Fruit fly (Drosophila melanogaster): Measurements from ENCODE around the gene CG9698.

The CG9698 gene

dm6 chr3R:30536919-30537318 is 22.3 kb downstream of the CG9698 start:
- TF ChIP-seq Fer1 (GFP tag; optimal IDR thresholded peaks at IDR 0.05): peak; percentile 54
- TF ChIP-seq so (GFP tag; IDR thresholded peaks at IDR 0.05): no peak
- no peak for TF ChIP-seq GATAe (GFP tag; conservative IDR thresholded peaks at IDR 0.05)
- TF ChIP-seq fd3F (GFP tag; optimal IDR thresholded peaks at IDR 0.05): peak; percentile 23
- peak; percentile 24 for TF ChIP-seq schlank (tag; optimal IDR thresholded peaks at IDR 0.05)
- TF ChIP-seq tgo (GFP tag; IDR thresholded peaks at IDR 0.05): no peak
- TF ChIP-seq CG7839 (tag; optimal IDR thresholded peaks at IDR 0.05): no peak
- 0 out of 2 replicates have a peak, but pooled peaks have one; percentile 10 for TF ChIP-seq Atf6 (GFP tag; IDR thresholded peaks at IDR 0.05)
- TF ChIP-seq pan (optimal IDR thresholded peaks at IDR 0.05): no peak
- no peak for TF ChIP-seq pan (GFP tag; optimal IDR thresholded peaks at IDR 0.05 in 1 of 2, IDR thresholded peaks at IDR 0.05 in 1 of 2)
- TF ChIP-seq Asciz (GFP tag; optimal IDR thresholded peaks at IDR 0.05): no peak
- no peak for TF ChIP-seq Doc2 (GFP tag; IDR thresholded peaks at IDR 0.05)
- no peak for TF ChIP-seq CG15073 (GFP tag; optimal IDR thresholded peaks at IDR 0.05)
- 0 out of 4 replicates have a peak, but pooled peaks have one; percentile 57 for TF ChIP-seq chinmo (GFP tag; IDR thresholded peaks at IDR 0.05; ENCODE audit: partially characterized antibody)
- no peak for TF ChIP-seq CG1603 (tag; optimal IDR thresholded peaks at IDR 0.05)
- no peak for TF ChIP-seq CG11085 (GFP tag; IDR thresholded peaks at IDR 0.05)
- no peak for TF ChIP-seq cas (GFP tag; IDR thresholded peaks at IDR 0.05)
- TF ChIP-seq CG31365 (tag; optimal IDR thresholded peaks at IDR 0.05): no peak
- no peak for TF ChIP-seq lbe (GFP tag; optimal IDR thresholded peaks at IDR 0.05)
- TF ChIP-seq Med (GFP tag): peak; percentile 68
- TF ChIP-seq CG5245 (GFP tag; optimal IDR thresholded peaks at IDR 0.05): no peak
- TF ChIP-seq CG34376 (GFP tag; optimal IDR thresholded peaks at IDR 0.05): no peak
- TF ChIP-seq BtbVII (GFP tag; optimal IDR thresholded peaks at IDR 0.05): no peak
- TF ChIP-seq CG13624 (GFP tag; optimal IDR thresholded peaks at IDR 0.05): no peak
- TF ChIP-seq MBD-R2 (GFP tag; IDR thresholded peaks at IDR 0.05): no peak
- peak; percentile 31 for TF ChIP-seq abd-A (tag; optimal IDR thresholded peaks at IDR 0.05)
- no peak for TF ChIP-seq CG14965 (GFP tag; optimal IDR thresholded peaks at IDR 0.05; ENCODE audit: borderline replicate concordance)
- no peak for TF ChIP-seq prd (optimal IDR thresholded peaks at IDR 0.05)
- no peak for TF ChIP-seq prd (GFP tag; IDR thresholded peaks at IDR 0.05)
- peak; percentile 21 for TF ChIP-seq Meics (GFP tag; optimal IDR thresholded peaks at IDR 0.05)
- no peak for TF ChIP-seq Opbp (GFP tag; IDR thresholded peaks at IDR 0.05; ENCODE audit: partially characterized antibody)
- peak; percentile 14 for TF ChIP-seq CG15514 (GFP tag; optimal IDR thresholded peaks at IDR 0.05)
- TF ChIP-seq Dip3 (GFP tag; optimal IDR thresholded peaks at IDR 0.05): no peak
- no peak for TF ChIP-seq CG4707 (GFP tag; optimal IDR thresholded peaks at IDR 0.05)
- peak; percentile 19 for TF ChIP-seq CG12769 (tag; optimal IDR thresholded peaks at IDR 0.05)
- no peak for TF ChIP-seq repo (GFP tag; optimal IDR thresholded peaks at IDR 0.05)
- TF ChIP-seq hbn (GFP tag; IDR thresholded peaks at IDR 0.05; ENCODE audit: partially characterized antibody): no peak
- no peak for TF ChIP-seq BEAF-32 (GFP tag; optimal IDR thresholded peaks at IDR 0.05)
- peak; percentile 23 for TF ChIP-seq Hmr (GFP tag; optimal IDR thresholded peaks at IDR 0.05)
- TF ChIP-seq CG1832 (GFP tag; optimal IDR thresholded peaks at IDR 0.05): no peak
- TF ChIP-seq CG17568 (GFP tag; optimal IDR thresholded peaks at IDR 0.05): no peak
- no peak for TF ChIP-seq knrl (GFP tag; IDR thresholded peaks at IDR 0.05; ENCODE audit: partially characterized antibody)
- no peak for TF ChIP-seq Hey (tag; optimal IDR thresholded peaks at IDR 0.05)
- TF ChIP-seq CG3995 (GFP tag; optimal IDR thresholded peaks at IDR 0.05): no peak
- TF ChIP-seq CG18476 (GFP tag; optimal IDR thresholded peaks at IDR 0.05): no peak
- no peak for TF ChIP-seq CG10979 (tag; optimal IDR thresholded peaks at IDR 0.05)
- no peak for TF ChIP-seq CG1024 (GFP tag; IDR thresholded peaks at IDR 0.05)
- TF ChIP-seq CG13296 (GFP tag; optimal IDR thresholded peaks at IDR 0.05): no peak
- no peak for TF ChIP-seq H2.0 (GFP tag; IDR thresholded peaks at IDR 0.05)
- TF ChIP-seq Kr (GFP tag; optimal IDR thresholded peaks at IDR 0.05): no peak
- no peak for TF ChIP-seq Jarid2 (GFP tag; optimal IDR thresholded peaks at IDR 0.05)

All from whole organism, embryonic.